Fruit fly (Drosophila melanogaster): ENCODE data around the gene exex.

- no peak for TF ChIP-seq pan (optimal IDR thresholded peaks at IDR 0.05)
- no peak for TF ChIP-seq pan (GFP tag; optimal IDR thresholded peaks at IDR 0.05 in 1 of 2, IDR thresholded peaks at IDR 0.05 in 1 of 2)
- no peak for TF ChIP-seq Mrtf (GFP tag; IDR thresholded peaks at IDR 0.05)
- no peak for TF ChIP-seq esg (GFP tag; conservative IDR thresholded peaks at IDR 0.05)
- no peak for TF ChIP-seq Hr78 (GFP tag; optimal IDR thresholded peaks at IDR 0.05)
Observed at dm6 chr3L:7958590-7959180, 10.7 kb downstream of the exex start.

Data from whole organism, embryonic.